Fruit fly (Drosophila melanogaster) whole organism, adult: Measurements from ENCODE around the gene CG18747.

Experiments
- CG11617 ChIP-seq: fragments of 200-800 bp; sonication (Bioruptor generic); optimal IDR thresholded peaks from 2 replicates; lab custom pipeline; 2017; ENCODE audit warnings: mild to moderate bottlenecking, missing biosample characterization, missing genetic modification reagents, missing genetic modification characterization
- CG12768 ChIP-seq: fragments of 200-800 bp; sonication (Bioruptor generic); optimal IDR thresholded peaks from 2 replicates; lab custom pipeline; 2017; ENCODE audit warnings: missing biosample characterization, missing genetic modification characterization, mild to moderate bottlenecking, moderate library complexity, missing genetic modification reagents
- CG14711 ChIP-seq: fragments of 200-800 bp; sonication (Bioruptor generic); optimal IDR thresholded peaks from 2 replicates; lab custom pipeline; 2018; ENCODE audit warnings: missing biosample characterization, mild to moderate bottlenecking, missing genetic modification characterization, moderate library complexity
- CG1620 ChIP-seq: fragments of 200-800 bp; sonication (Bioruptor generic); optimal IDR thresholded peaks from 2 replicates; lab custom pipeline; 2016; ENCODE audit warnings: missing biosample characterization, missing genetic modification characterization
- CG33017 ChIP-seq: fragments of 200-800 bp; sonication (Bioruptor generic); optimal IDR thresholded peaks from 2 replicates; lab custom pipeline; 2018; ENCODE audit warnings: missing biosample characterization, mild to moderate bottlenecking, missing genetic modification characterization, moderate library complexity
- CG5204 ChIP-seq: fragments of 200-800 bp; sonication (Bioruptor generic); optimal IDR thresholded peaks from 2 replicates; lab custom pipeline; 2016; ENCODE audit warnings: missing biosample characterization, missing genetic modification characterization
- CG7045 ChIP-seq: fragments of 200-800 bp; sonication (Bioruptor generic); optimal IDR thresholded peaks from 2 replicates; lab custom pipeline; 2017; ENCODE audit warnings: missing biosample characterization, mild to moderate bottlenecking, missing genetic modification characterization
- CG7101 ChIP-seq: fragments of 200-800 bp; sonication (Bioruptor generic); optimal IDR thresholded peaks from 2 replicates; lab custom pipeline; 2018; ENCODE audit warnings: missing biosample characterization, mild to moderate bottlenecking, missing genetic modification characterization, moderate library complexity
- Clk ChIP-seq: fragments of 200-800 bp; sonication (Bioruptor generic); optimal IDR thresholded peaks from 2 replicates; lab custom pipeline; 2017; ENCODE audit warnings: missing biosample characterization, missing genetic modification characterization
- Crg-1 ChIP-seq: fragments of 200-800 bp; sonication (Bioruptor generic); optimal IDR thresholded peaks from 2 replicates; lab custom pipeline; 2016; ENCODE audit warnings: missing biosample characterization, missing genetic modification characterization
- Hr96 ChIP-seq: fragments of 200-800 bp; sonication (Bioruptor generic); optimal IDR thresholded peaks from 2 replicates; lab custom pipeline; 2016; ENCODE audit warnings: missing biosample characterization, missing genetic modification characterization
- Mnt ChIP-seq: fragments of 200-800 bp; sonication (Bioruptor generic); optimal IDR thresholded peaks from 2 replicates; lab custom pipeline; 2016; ENCODE audit warnings: missing biosample characterization, mild to moderate bottlenecking, missing genetic modification characterization
- bab1 ChIP-seq: fragments of 200-800 bp; sonication (Bioruptor generic); optimal IDR thresholded peaks from 3 replicates; lab custom pipeline; 2019; ENCODE audit warnings: missing biosample characterization, mild to moderate bottlenecking, missing genetic modification characterization, moderate library complexity
- cic ChIP-seq: fragments of 200-800 bp; sonication (Bioruptor generic); optimal IDR thresholded peaks from 2 replicates; lab custom pipeline; 2017; ENCODE audit warnings: missing biosample characterization, mild to moderate bottlenecking, missing genetic modification characterization, moderate library complexity
- cnc ChIP-seq, 2 experiments: fragments of >200 bp; optimal IDR thresholded peaks; 2 replicates each; lab custom pipeline; 2017
- kay ChIP-seq: fragments of 200-800 bp; sonication (Bioruptor generic); peaks from one replicate; lab custom pipeline; 2016; ENCODE audit warnings: missing biosample characterization, missing genetic modification characterization, borderline replicate concordance
- ovo ChIP-seq: fragments of 200-800 bp; sonication (Bioruptor generic); optimal IDR thresholded peaks from 2 replicates; lab custom pipeline; 2016; ENCODE audit warnings: missing biosample characterization, missing genetic modification characterization
- pad ChIP-seq: fragments of 200-800 bp; sonication (Bioruptor generic); optimal IDR thresholded peaks from 3 replicates; lab custom pipeline; 2017; ENCODE audit warnings: missing biosample characterization, missing genetic modification characterization, mild to moderate bottlenecking, moderate library complexity, missing genetic modification reagents
- tj ChIP-seq: fragments of 200-800 bp; sonication (Bioruptor generic); optimal IDR thresholded peaks from 3 replicates; lab custom pipeline; 2017; ENCODE audit warnings: missing biosample characterization, mild to moderate bottlenecking, missing genetic modification characterization, moderate library complexity
- toe ChIP-seq: fragments of 200-800 bp; sonication (Bioruptor generic); optimal IDR thresholded peaks from 2 replicates; lab custom pipeline; 2016; ENCODE audit warnings: missing biosample characterization, missing genetic modification characterization

The CG18747 gene

dm6 chr3R:7809662-7810621 lies 26.7 kb upstream of the CG18747 start, which contains the start of the genes CG2993 and sgll:
TSS of gene CG2993 (minus strand) at chr3R:7810014.
TSS of gene sgll (plus strand) at chr3R:7810532.
- TF ChIP-seq CG7045 (GFP tag; lab: Kevin White, UChicago) (peak; percentile 61), cnc (optimal IDR thresholded peaks at IDR 0.05; lab: Kevin White, UChicago) (no peak), CG33017 (tag; lab: Kevin White, UChicago) (peak; percentile 39), CG11617 (GFP tag; lab: Kevin White, UChicago) (peak; percentile 12), pad (peak; percentile 77), CG7101 (tag; lab: Kevin White, UChicago) (peak; percentile 78), cic (GFP tag; lab: Kevin White, UChicago) (peak; percentile 27), CG5204 (peak; percentile 59), Clk (peak; percentile 20), bab1 (GFP tag; lab: Kevin White, UChicago) (peak; percentile 65), toe (GFP tag; lab: Kevin White, UChicago) (peak; percentile 85), tj (GFP tag; lab: Kevin White, UChicago) (no peak), CG14711 (tag; lab: Kevin White, UChicago) (peak; percentile 54), Mnt (GFP tag; lab: Kevin White, UChicago) (peak; percentile 86), kay (GFP tag; lab: Kevin White, UChicago) (no peak), Hr96 (GFP tag; lab: Kevin White, UChicago) (peak; percentile 92), CG12768 (peak; percentile 55), ovo (peak; percentile 97), CG1620 (peak; percentile 96), Crg-1 (GFP tag; lab: Kevin White, UChicago) (peak; percentile 88)

DNA sequence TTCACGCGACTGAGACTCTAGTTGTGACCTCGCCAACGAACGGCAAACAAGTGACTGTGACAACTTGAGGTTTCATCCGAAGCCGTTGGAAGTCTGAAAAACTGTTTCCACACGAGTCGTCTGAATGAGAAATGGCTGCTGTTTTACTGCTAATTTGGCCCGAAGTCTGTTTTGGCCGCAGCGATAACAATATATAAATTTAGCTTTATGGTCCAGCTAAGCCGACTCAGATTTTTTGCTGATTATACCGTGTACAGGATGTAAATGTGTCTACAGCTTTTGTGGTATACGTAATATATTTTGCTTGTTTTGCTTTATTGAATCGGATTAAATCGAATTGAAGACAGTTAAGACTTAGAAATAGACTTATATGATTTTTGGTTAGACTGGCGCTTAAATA lies 21.1 kb upstream of the CG18747 start, which contains the start of gene CG18268:
Gene CG18268 (minus strand): TSS at position 101 of the 400 bp plus-strand sequence.
- TF ChIP-seq Clk (no peak), CG7045 (GFP tag; lab: Kevin White, UChicago) (peak; percentile 34), pad (no peak), CG14711 (tag; lab: Kevin White, UChicago) (no peak), Hr96 (GFP tag; lab: Kevin White, UChicago) (no peak), toe (GFP tag; lab: Kevin White, UChicago) (no peak), CG5204 (peak; percentile 22), cnc (optimal IDR thresholded peaks at IDR 0.05; lab: Kevin White, UChicago) (no peak), Crg-1 (GFP tag; lab: Kevin White, UChicago) (no peak), CG12768 (no peak), bab1 (GFP tag; lab: Kevin White, UChicago) (no peak), CG33017 (tag; lab: Kevin White, UChicago) (no peak), kay (GFP tag; lab: Kevin White, UChicago) (peak; percentile 44), CG7101 (tag; lab: Kevin White, UChicago) (no peak)

dm6 chr3R:7802693-7803092 lies 19.4 kb upstream of the CG18747 start, which contains the start of gene CG3014:
TSS of gene CG3014 (minus strand) at chr3R:7802793.
- no peak for TF ChIP-seq CG7045 (GFP tag; lab: Kevin White, UChicago)
- TF ChIP-seq CG11617 (GFP tag; lab: Kevin White, UChicago) = no peak

dm6 chr3R:7798525-7798924 lies 15.3 kb upstream of the CG18747 start, which contains the start of gene CG18744:
TSS of gene CG18744 (minus strand) at chr3R:7798771.
- TF ChIP-seq toe (GFP tag; lab: Kevin White, UChicago) (no peak), CG12768 (peak; percentile 9), Clk (no peak), Mnt (GFP tag; lab: Kevin White, UChicago) (peak; percentile 53), ovo (no peak), cic (GFP tag; lab: Kevin White, UChicago) (peak; percentile 81)

- TF ChIP-seq cnc (optimal IDR thresholded peaks at IDR 0.05; lab: Kevin White, UChicago) (no peak), CG33017 (tag; lab: Kevin White, UChicago) (peak; percentile 85), CG1620 (no peak), CG14711 (tag; lab: Kevin White, UChicago) (no peak), CG7045 (GFP tag; lab: Kevin White, UChicago) (peak; percentile 73), CG7101 (tag; lab: Kevin White, UChicago) (peak; percentile 48), toe (GFP tag; lab: Kevin White, UChicago) (peak; percentile 45), Hr96 (GFP tag; lab: Kevin White, UChicago) (peak; percentile 31), tj (GFP tag; lab: Kevin White, UChicago) (peak; percentile 62), Mnt (GFP tag; lab: Kevin White, UChicago) (peak; percentile 26), Crg-1 (GFP tag; lab: Kevin White, UChicago) (no peak), ovo (peak; percentile 36), CG12768 (peak; percentile 78), Clk (no peak), CG11617 (GFP tag; lab: Kevin White, UChicago) (peak; percentile 73), kay (GFP tag; lab: Kevin White, UChicago) (peak; percentile 98), CG5204 (peak; percentile 19), cic (GFP tag; lab: Kevin White, UChicago) (peak; percentile 81), pad (no peak), bab1 (GFP tag; lab: Kevin White, UChicago) (peak; percentile 21)
Observed at dm6 chr3R:7793855-7794254, 10.6 kb upstream of the CG18747 start, which contains the start of gene CG2641. TSS of gene CG2641 (plus strand) at chr3R:7794069.
